Fruit fly (Drosophila melanogaster) whole organism, embryonic: ENCODE measurements around the gene CG9166.

Experiments
- Bgb ChIP-seq: fragments of 200-800 bp; sonication (Bioruptor generic); IDR thresholded peaks from 2 replicates; pipeline ENCODE4 v1.3.6; 2022; ENCODE audit warnings: missing biosample characterization, missing genetic modification characterization; ENCODE audit not compliant: partially characterized antibody
- CG11696 ChIP-seq: fragments of 200-800 bp; sonication (Bioruptor generic); IDR thresholded peaks from 2 replicates; pipeline ENCODE4 v1.3.6; 2022; ENCODE audit warnings: missing biosample characterization, missing genetic modification characterization
- CG14050 ChIP-seq: fragments of 200-800 bp; sonication (Bioruptor generic); IDR thresholded peaks from 3 replicates; pipeline ENCODE4 v1.3.6; 2022; ENCODE audit warnings: missing biosample characterization, missing genetic modification characterization
- CG14667 ChIP-seq: fragments of 200-800 bp; sonication (Bioruptor generic); IDR thresholded peaks from 2 replicates; pipeline ENCODE4 v1.3.6; 2022; ENCODE audit warnings: missing biosample characterization, missing genetic modification characterization
- CG14860 ChIP-seq: fragments of 200-800 bp; sonication (Bioruptor generic); IDR thresholded peaks from 3 replicates; pipeline ENCODE4 v1.3.6; 2022; ENCODE audit warnings: missing biosample characterization, missing genetic modification characterization; ENCODE audit not compliant: partially characterized antibody
- CG15514 ChIP-seq: fragments of 200-800 bp; sonication (Bioruptor generic); optimal IDR thresholded peaks from 3 replicates; lab custom pipeline; 2017; ENCODE audit warnings: missing biosample characterization, missing genetic modification characterization, mild to moderate bottlenecking, moderate library complexity, missing genetic modification reagents
- CG1602 ChIP-seq: fragments of 200-800 bp; sonication (Bioruptor generic); optimal IDR thresholded peaks from 3 replicates; lab custom pipeline; 2016; ENCODE audit warnings: missing biosample characterization, missing genetic modification characterization
- CG17361 ChIP-seq: fragments of 200-800 bp; sonication (Bioruptor generic); IDR thresholded peaks from 3 replicates; pipeline ENCODE4 v1.3.6; 2022; ENCODE audit warnings: missing biosample characterization, missing genetic modification characterization
- CG18619 ChIP-seq: fragments of 200-800 bp; sonication (Bioruptor generic); optimal IDR thresholded peaks from 3 replicates; lab custom pipeline; 2017; ENCODE audit warnings: missing biosample characterization, mild to moderate bottlenecking, missing genetic modification characterization
- CG2199 ChIP-seq: fragments of 200-800 bp; sonication (Bioruptor generic); IDR thresholded peaks from 3 replicates; pipeline ENCODE4 v1.3.6; 2022; ENCODE audit warnings: missing biosample characterization, missing genetic modification characterization
- CG32772 ChIP-seq: fragments of 200-800 bp; sonication (Bioruptor generic); IDR thresholded peaks from 2 replicates; pipeline ENCODE4 v1.3.6; 2022; ENCODE audit warnings: missing biosample characterization, missing genetic modification characterization
- CG33213 ChIP-seq: fragments of 200-800 bp; sonication (Bioruptor generic); optimal IDR thresholded peaks from 3 replicates; lab custom pipeline; 2016; ENCODE audit warnings: missing biosample characterization, missing genetic modification characterization
- CG4360 ChIP-seq: fragments of 200-800 bp; sonication (Bioruptor generic); IDR thresholded peaks from 2 replicates; pipeline ENCODE4 v1.3.6; 2022; ENCODE audit warnings: missing biosample characterization, missing genetic modification characterization
- CG4820 ChIP-seq: fragments of 200-800 bp; sonication (Bioruptor generic); optimal IDR thresholded peaks from 3 replicates; lab custom pipeline; 2016; ENCODE audit warnings: missing biosample characterization, missing genetic modification characterization
- CG9727 ChIP-seq: fragments of 200-800 bp; sonication (Bioruptor generic); optimal IDR thresholded peaks from 3 replicates; lab custom pipeline; 2017; ENCODE audit warnings: missing biosample characterization, mild to moderate bottlenecking, missing genetic modification characterization
- CkIIα-i1 ChIP-seq: fragments of 200-800 bp; sonication (Bioruptor generic); IDR thresholded peaks from 2 replicates; pipeline ENCODE4 v1.3.6; 2022; ENCODE audit warnings: missing biosample characterization, missing genetic modification characterization
- D ChIP-seq, 2 experiments: fragments of 200-800 bp in 1 of 2; fragments of >200 bp in 1 of 2; sonication (Bioruptor generic) in 1 of 2; optimal IDR thresholded peaks; 2 replicates in 1 of 2; 3 replicates in 1 of 2; lab custom pipeline; 2017; ENCODE audit warnings: mild to moderate bottlenecking in 1 of 2, missing biosample characterization in 1 of 2, missing genetic modification characterization in 1 of 2, missing genetic modification reagents in 1 of 2
- Dad ChIP-seq: fragments of 200-800 bp; sonication (Bioruptor generic); optimal IDR thresholded peaks from 3 replicates; lab custom pipeline; 2016; ENCODE audit warnings: missing biosample characterization, missing genetic modification characterization
- Deaf1 ChIP-seq: fragments of 200-800 bp; optimal IDR thresholded peaks from 3 replicates; lab custom pipeline; 2019; ENCODE audit warnings: missing biosample characterization, mild to moderate bottlenecking, missing genetic modification characterization, moderate library complexity
- E2f2 ChIP-seq: fragments of 200-800 bp; sonication (Bioruptor generic); IDR thresholded peaks from 2 replicates; pipeline ENCODE4 v1.3.6; 2022; ENCODE audit warnings: missing biosample characterization, missing genetic modification characterization
- Ets65A ChIP-seq: fragments of 200-800 bp; sonication (Bioruptor generic); peaks from one replicate; lab custom pipeline; 2016; ENCODE audit warnings: missing biosample characterization, missing genetic modification characterization
- HLH4C ChIP-seq: fragments of 200-800 bp; sonication (Bioruptor generic); IDR thresholded peaks from 3 replicates; pipeline ENCODE4 v1.3.6; 2022; ENCODE audit warnings: missing biosample characterization, missing genetic modification characterization; ENCODE audit not compliant: partially characterized antibody
- Hr39 ChIP-seq: fragments of >200 bp; optimal IDR thresholded peaks from 2 replicates; lab custom pipeline; 2017
- Hsf ChIP-seq: fragments of 200-800 bp; sonication (Bioruptor generic); optimal IDR thresholded peaks from 3 replicates; lab custom pipeline; 2016; ENCODE audit warnings: missing biosample characterization, missing genetic modification characterization
- Kr ChIP-seq: fragments of 200-800 bp; sonication (Bioruptor generic); optimal IDR thresholded peaks from 2 replicates; lab custom pipeline; 2017; ENCODE audit warnings: missing biosample characterization, mild to moderate bottlenecking, missing genetic modification characterization
- Med ChIP-seq: fragments of 200-800 bp; sonication (Bioruptor generic); peaks from one replicate; lab custom pipeline; 2016; ENCODE audit warnings: missing biosample characterization, missing genetic modification characterization, mild to moderate bottlenecking, inconsistent platforms, moderate library complexity
- NC2β ChIP-seq: fragments of 200-800 bp; sonication (Bioruptor generic); optimal IDR thresholded peaks from 2 replicates; lab custom pipeline; 2016; ENCODE audit warnings: missing biosample characterization, missing genetic modification characterization
- Rfx ChIP-seq: fragments of 200-800 bp; sonication (Bioruptor generic); IDR thresholded peaks from 2 replicates; pipeline ENCODE4 v1.3.6; 2022; ENCODE audit warnings: missing biosample characterization, missing genetic modification characterization
- Stat92E ChIP-seq, 3 experiments: fragments of >200 bp in 2 of 3; fragments of 200-800 bp in 1 of 3; sonication (Bioruptor generic) in 1 of 3; optimal IDR thresholded peaks; 2 replicates each; lab custom pipeline; 2017 to 2019; ENCODE audit warnings: missing biosample characterization in 3 of 3, missing genetic modification characterization in 3 of 3, mild to moderate bottlenecking in 1 of 3, moderate library complexity in 1 of 3
- Trl ChIP-seq, 3 experiments: fragments of >200 bp in 2 of 3; fragments of 200-800 bp in 1 of 3; sonication (Bioruptor generic) in 1 of 3; optimal IDR thresholded peaks; 2 replicates in 1 of 3; 3 replicates in 2 of 3; lab custom pipeline; 2016 to 2017; ENCODE audit warnings: missing biosample characterization in 1 of 3, missing genetic modification characterization in 1 of 3
- ase ChIP-seq: fragments of 200-800 bp; sonication (Bioruptor generic); IDR thresholded peaks from 3 replicates; pipeline ENCODE4 v1.3.6; 2022; ENCODE audit warnings: missing biosample characterization, missing genetic modification characterization
- chif ChIP-seq, 2 experiments: fragments of 200-800 bp; sonication (Bioruptor generic); optimal IDR thresholded peaks; 3 replicates each; lab custom pipeline; 2016; ENCODE audit warnings: missing biosample characterization in 2 of 2, missing genetic modification characterization in 2 of 2
- chinmo ChIP-seq: fragments of 200-800 bp; sonication (Bioruptor generic); IDR thresholded peaks from 4 replicates; pipeline ENCODE4 v1.3.6; 2022; ENCODE audit warnings: missing biosample characterization, missing genetic modification characterization; ENCODE audit not compliant: partially characterized antibody
- crol ChIP-seq: fragments of 200-800 bp; sonication (Bioruptor generic); IDR thresholded peaks from 2 replicates; pipeline ENCODE4 v1.3.6; 2022; ENCODE audit warnings: missing biosample characterization, missing genetic modification characterization
- ewg ChIP-seq: fragments of 200-800 bp; sonication (Bioruptor generic); optimal IDR thresholded peaks from 3 replicates; lab custom pipeline; 2017; ENCODE audit warnings: mild to moderate bottlenecking, missing biosample characterization, missing genetic modification reagents, missing genetic modification characterization
- kni ChIP-seq: fragments of 200-800 bp; sonication (Bioruptor generic); optimal IDR thresholded peaks from 3 replicates; lab custom pipeline; 2017; ENCODE audit warnings: mild to moderate bottlenecking, missing biosample characterization, missing genetic modification reagents, missing genetic modification characterization
- maf-S ChIP-seq: fragments of 200-800 bp; sonication (Bioruptor generic); optimal IDR thresholded peaks from 2 replicates; lab custom pipeline; 2016; ENCODE audit warnings: missing biosample characterization, missing genetic modification characterization
- pan ChIP-seq, 4 experiments: fragments of >200 bp in 3 of 4; fragments of 200-800 bp in 1 of 4; sonication (Bioruptor generic) in 1 of 4; optimal IDR thresholded peaks in 3 of 4; IDR thresholded peaks in 1 of 4; 2 replicates each; pipeline versions ENCODE4 v1.3.6 to Lab custom; 2017 to 2022; ENCODE audit warnings: missing biosample characterization in 2 of 4, missing genetic modification characterization in 2 of 4, mixed read lengths in 1 of 4
- pfk ChIP-seq: fragments of 200-800 bp; sonication (Bioruptor generic); optimal IDR thresholded peaks from 2 replicates; lab custom pipeline; 2018; ENCODE audit warnings: missing biosample characterization, mild to moderate bottlenecking, missing genetic modification characterization, moderate library complexity
- pros ChIP-seq: fragments of 200-800 bp; sonication (Bioruptor generic); optimal IDR thresholded peaks from 3 replicates; lab custom pipeline; 2019; ENCODE audit warnings: missing biosample characterization, mild to moderate bottlenecking, missing genetic modification characterization, moderate library complexity
- scrt ChIP-seq: fragments of 200-800 bp; sonication (Bioruptor generic); optimal IDR thresholded peaks from 2 replicates; lab custom pipeline; 2018; ENCODE audit warnings: missing biosample characterization, mild to moderate bottlenecking, missing genetic modification characterization, moderate library complexity
- tap ChIP-seq: fragments of 200-800 bp; optimal IDR thresholded peaks from 3 replicates; lab custom pipeline; 2019; ENCODE audit warnings: missing biosample characterization, mild to moderate bottlenecking, missing genetic modification characterization, moderate library complexity
- z ChIP-seq: fragments of 200-800 bp; sonication (Bioruptor generic); IDR thresholded peaks from 3 replicates; pipeline ENCODE4 v1.3.6; 2022; ENCODE audit warnings: missing biosample characterization, missing genetic modification characterization
- zen ChIP-seq: fragments of 200-800 bp; sonication (Bioruptor generic); optimal IDR thresholded peaks from 3 replicates; lab custom pipeline; 2018; ENCODE audit warnings: missing biosample characterization, mild to moderate bottlenecking, missing genetic modification characterization, moderate library complexity

Gene CG9166

DNA sequence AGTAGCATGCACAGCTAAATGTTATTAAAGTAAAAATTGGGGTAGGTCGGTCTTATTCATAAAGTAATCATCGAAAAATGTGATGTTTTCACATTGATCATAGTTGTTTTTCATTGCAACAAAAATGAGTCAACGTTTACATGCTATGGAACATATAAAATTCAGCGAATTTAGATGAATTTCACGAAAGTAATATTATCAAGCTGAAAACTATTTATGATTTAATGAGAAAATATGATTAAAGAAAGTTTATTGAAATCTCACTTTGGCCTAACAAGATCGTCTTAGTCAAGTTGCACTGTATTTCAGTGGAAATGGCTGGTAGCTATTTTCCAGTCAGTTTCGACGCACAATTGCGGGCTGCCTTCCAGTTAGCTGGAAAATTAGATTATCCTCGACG lies 2.0 kb upstream of the CG9166 start (continued):
- no peak for TF ChIP-seq chif (GFP tag; optimal IDR thresholded peaks at IDR 0.05; lab: Kevin White, UChicago)

DNA sequence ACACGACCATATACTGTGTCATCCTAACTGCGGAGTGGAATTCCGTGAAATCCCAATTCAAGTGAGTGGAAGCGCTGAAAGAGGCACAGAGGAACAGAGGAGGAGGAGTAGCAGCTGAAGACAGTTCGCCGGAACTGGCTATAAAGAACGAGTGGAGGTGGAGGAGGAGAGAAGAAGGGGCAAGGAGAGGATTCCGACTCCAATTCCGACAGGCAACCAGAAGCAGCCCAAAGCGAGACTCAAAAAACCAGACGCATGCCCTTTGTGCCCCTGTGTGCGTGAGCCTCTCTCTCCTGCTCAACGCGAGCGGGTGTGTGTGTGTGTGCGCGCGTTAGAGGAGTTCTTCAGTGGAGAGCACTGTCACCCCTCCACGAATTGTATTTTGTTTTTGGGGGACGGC lies 1.5 kb upstream of the CG9166 start:
- TF ChIP-seq ewg (GFP tag; lab: Kevin White, UChicago) = peak; percentile 71
- peak; percentile 44 for TF ChIP-seq Hr39 (lab: Kevin White, UChicago)
- no peak for TF ChIP-seq pros (GFP tag; lab: Kevin White, UChicago)
- peak; percentile 71 for TF ChIP-seq D (optimal IDR thresholded peaks at IDR 0.05; lab: Kevin White, UChicago)
- TF ChIP-seq D (GFP tag; optimal IDR thresholded peaks at IDR 0.05; lab: Kevin White, UChicago) = no peak
- peak; percentile 68 for TF ChIP-seq Ets65A (GFP tag; lab: Kevin White, UChicago)
- 0 out of 4 replicates have a peak, but pooled peaks have one; percentile 37 for TF ChIP-seq chinmo
- TF ChIP-seq Med (GFP tag; lab: Kevin White, UChicago) = peak; percentile 64
- no peak for TF ChIP-seq pfk (GFP tag; lab: Kevin White, UChicago)
- 0 out of 3 replicates have a peak, but pooled peaks have one; percentile 12 for TF ChIP-seq HLH4C (GFP tag; lab: Robert Waterston, UW)
- peak; percentile 15 for TF ChIP-seq CG15514 (GFP tag; lab: Kevin White, UChicago)
- TF ChIP-seq crol = peak; percentile 82
- peak; percentile 39 for TF ChIP-seq Deaf1
- peak in 1 of 3 experiments; percentile 84 for TF ChIP-seq Stat92E (GFP tag; optimal IDR thresholded peaks at IDR 0.05; lab: Kevin White, UChicago)
- peak; percentile 21 for TF ChIP-seq kni (GFP tag; lab: Kevin White, UChicago)
- TF ChIP-seq Trl (optimal IDR thresholded peaks at IDR 0.05; lab: Kevin White, UChicago) = peak; percentile 57 to 65
- TF ChIP-seq Trl (GFP tag; optimal IDR thresholded peaks at IDR 0.05; lab: Kevin White, UChicago) = no peak
- TF ChIP-seq CG14860 (GFP tag; lab: Robert Waterston, UW) = no peak
- TF ChIP-seq z (GFP tag; lab: Robert Waterston, UW) = peak; percentile 88
- TF ChIP-seq ase (GFP tag; lab: Robert Waterston, UW) = 0 out of 3 replicates have a peak, but pooled peaks have one; percentile 2
- no peak for TF ChIP-seq CG9727
- no peak for TF ChIP-seq CG14050 (GFP tag; lab: Robert Waterston, UW)

DNA sequence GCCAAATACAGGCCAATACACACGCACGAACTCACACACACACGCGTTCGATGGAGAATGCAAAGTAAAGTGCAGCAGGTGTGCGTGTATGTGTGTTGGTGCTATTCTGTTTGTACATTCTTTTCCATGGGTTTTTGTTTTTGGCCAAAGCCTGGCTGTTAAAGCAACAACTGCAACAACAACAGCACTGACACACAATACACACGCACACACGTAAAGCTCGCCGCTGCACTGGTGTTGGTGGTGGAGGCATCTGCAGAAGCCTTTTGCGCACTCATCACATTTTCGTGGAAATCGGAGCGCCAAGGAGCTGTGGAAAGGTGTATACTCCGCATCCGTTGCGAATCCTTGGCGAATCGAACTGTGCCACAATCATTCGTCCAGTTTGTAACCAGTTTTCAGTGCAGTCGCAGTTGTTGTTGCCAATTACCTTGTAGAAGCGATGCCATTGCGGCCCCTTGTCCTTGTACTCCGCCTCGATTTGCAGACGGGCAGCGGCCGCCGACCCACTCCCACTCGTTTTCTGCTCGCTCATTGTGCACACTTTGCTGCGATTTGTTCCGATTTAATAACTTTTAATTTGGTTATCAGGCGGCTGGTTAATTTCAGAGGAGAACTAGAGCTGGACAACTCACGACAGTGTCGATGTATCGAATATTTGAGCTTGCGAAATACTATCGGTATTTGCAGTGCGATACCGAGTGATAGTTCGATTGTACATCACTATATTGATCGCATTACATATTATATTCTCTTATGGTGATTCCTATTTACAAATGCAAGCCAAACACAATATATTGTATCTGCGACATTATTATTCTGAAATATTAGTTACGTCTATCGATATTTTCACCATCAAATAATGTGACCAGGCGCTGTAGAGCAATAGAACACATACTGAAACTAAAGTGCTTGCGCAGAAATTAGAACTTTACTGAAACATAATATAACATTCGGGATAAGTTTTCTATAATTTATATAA lies 683 bp upstream of the CG9166 start:
- TF ChIP-seq Kr = no peak
- TF ChIP-seq kni (GFP tag; lab: Kevin White, UChicago) = no peak
- TF ChIP-seq crol = no peak
- peak; percentile 10 for TF ChIP-seq NC2β (GFP tag; lab: Kevin White, UChicago)
- TF ChIP-seq CG1602 (GFP tag; lab: Kevin White, UChicago) = peak; percentile 40
- peak; percentile 80 for TF ChIP-seq CG4360
- TF ChIP-seq CG32772 (GFP tag; lab: Robert Waterston, UW) = no peak
- TF ChIP-seq CG4820 = peak; percentile 11
- no peak for TF ChIP-seq CG11696 (GFP tag; lab: Robert Waterston, UW)
- TF ChIP-seq CG18619 (GFP tag; lab: Kevin White, UChicago) = no peak
- no peak for TF ChIP-seq Dad (GFP tag; lab: Kevin White, UChicago)
- peak; percentile 13 for TF ChIP-seq zen (tag; lab: Kevin White, UChicago)
- TF ChIP-seq Hsf (GFP tag; lab: Kevin White, UChicago) = peak; percentile 49
- peak; percentile 15 for TF ChIP-seq scrt (GFP tag; lab: Kevin White, UChicago)
- TF ChIP-seq tap (tag; lab: Kevin White, UChicago) = peak; percentile 19
- TF ChIP-seq Rfx (GFP tag; lab: Robert Waterston, UW) = 0 out of 2 replicates have a peak, but pooled peaks have one; percentile 48
- no peak for TF ChIP-seq pan (optimal IDR thresholded peaks at IDR 0.05; lab: Kevin White, UChicago)
- TF ChIP-seq pan (GFP tag; optimal IDR thresholded peaks at IDR 0.05 in 1 of 2, IDR thresholded peaks at IDR 0.05 in 1 of 2) = no peak
- peak; percentile 68 for TF ChIP-seq CG17361 (GFP tag; lab: Robert Waterston, UW)
- no peak for TF ChIP-seq CkIIα-i1 (GFP tag; lab: Robert Waterston, UW)
- TF ChIP-seq CG33213 (GFP tag; lab: Kevin White, UChicago) = peak; percentile 21
- TF ChIP-seq CG14667 (GFP tag; lab: Robert Waterston, UW) = no peak
- TF ChIP-seq maf-S (GFP tag; lab: Kevin White, UChicago) = peak; percentile 35
- TF ChIP-seq CG2199 (GFP tag; lab: Robert Waterston, UW) = no peak
- peak; percentile 16; the same call in 1 of the 2 replicates for TF ChIP-seq E2f2 (GFP tag; lab: Robert Waterston, UW)
- peak; percentile 98 for TF ChIP-seq Bgb (GFP tag; lab: Robert Waterston, UW)
